Fruit fly (Drosophila melanogaster): ENCODE data around the gene Edc3.

Gene Edc3

DNA sequence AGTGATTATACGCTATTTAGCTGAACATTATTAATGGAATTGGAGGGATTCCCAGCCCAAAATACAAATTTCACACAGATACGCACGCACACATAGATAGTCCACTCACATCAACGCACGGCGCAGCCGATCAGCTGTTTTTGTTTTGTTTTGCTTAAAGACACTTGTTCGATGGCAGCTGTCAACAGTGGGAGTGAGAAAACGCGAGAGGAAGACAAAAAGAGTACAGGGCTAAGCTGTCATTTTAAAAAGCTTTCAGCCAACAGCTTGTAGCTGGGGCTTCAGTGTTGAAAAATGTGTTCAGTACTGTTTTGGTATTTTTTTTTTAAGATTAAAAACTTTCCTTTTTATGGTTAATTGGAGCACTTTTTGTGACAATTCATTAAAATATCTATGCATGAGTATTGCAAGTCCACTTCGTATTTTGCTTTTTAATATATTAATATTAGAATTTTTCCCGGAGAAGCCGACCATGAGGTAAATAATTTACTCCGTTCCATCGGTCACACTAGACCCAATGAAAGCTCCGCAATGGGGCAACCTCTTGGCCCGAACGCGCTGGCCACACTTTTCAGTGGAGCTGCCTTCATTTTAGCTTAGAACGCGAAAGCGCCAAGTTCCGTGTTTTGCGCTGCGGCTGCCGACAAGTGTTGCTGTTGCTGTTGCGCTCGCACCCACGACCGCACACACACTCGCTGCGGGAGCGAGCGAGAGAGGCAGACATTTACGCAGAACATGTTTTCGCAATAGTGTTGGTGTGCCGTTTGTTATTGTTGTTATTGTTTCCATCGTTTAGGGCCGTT lies 3.4 kb upstream of the Edc3 start (continued):
- TF ChIP-seq CG10267 (tag; optimal IDR thresholded peaks at IDR 0.05) (peak; percentile 75), Ada2b (GFP tag; IDR thresholded peaks at IDR 0.05) (peak; percentile 21; the same call in 1 of the 2 replicates), Ptx1 (GFP tag; IDR thresholded peaks at IDR 0.05) (0 out of 2 replicates have a peak, but pooled peaks have one; percentile 56), CG2712 (tag; optimal IDR thresholded peaks at IDR 0.05) (peak; percentile 51), HmgZ (tag; optimal IDR thresholded peaks at IDR 0.05) (peak; percentile 86), CG3995 (GFP tag; optimal IDR thresholded peaks at IDR 0.05) (no peak), CG4360 (GFP tag; IDR thresholded peaks at IDR 0.05) (peak; percentile 56), Side (GFP tag; optimal IDR thresholded peaks at IDR 0.05) (no peak), unc-4 (GFP tag; IDR thresholded peaks at IDR 0.05; ENCODE audit: partially characterized antibody) (0 out of 2 replicates have a peak, but pooled peaks have one; percentile 25), CG4854 (GFP tag; optimal IDR thresholded peaks at IDR 0.05) (no peak), chm (GFP tag; IDR thresholded peaks at IDR 0.05) (peak; percentile 68; the same call in 1 of the 2 replicates), Trl (optimal IDR thresholded peaks at IDR 0.05) (peak in 1 of 2 experiments; percentile 64), Trl (GFP tag; optimal IDR thresholded peaks at IDR 0.05) (peak; percentile 31), Neu2 (GFP tag; optimal IDR thresholded peaks at IDR 0.05; ENCODE audit: borderline replicate concordance) (no peak), vnd (GFP tag; IDR thresholded peaks at IDR 0.05; ENCODE audit: partially characterized antibody) (0 out of 3 replicates have a peak, but pooled peaks have one; percentile 11), CG6813 (GFP tag; optimal IDR thresholded peaks at IDR 0.05) (peak; percentile 69), amos (GFP tag; IDR thresholded peaks at IDR 0.05; ENCODE audit: partially characterized antibody) (peak; percentile 49; the same call in 1 of the 2 replicates), al (GFP tag; IDR thresholded peaks at IDR 0.05) (peak; percentile 10; the same call in 1 of the 2 replicates), CG7963 (GFP tag; IDR thresholded peaks at IDR 0.05; ENCODE audit: partially characterized antibody) (no peak), Hand (GFP tag; optimal IDR thresholded peaks at IDR 0.05) (peak; percentile 38), fu2 (GFP tag; optimal IDR thresholded peaks at IDR 0.05) (peak; percentile 30), ci (GFP tag; IDR thresholded peaks at IDR 0.05) (peak; percentile 53; the same call in 2 of the 3 replicates), CG7556 (GFP tag; optimal IDR thresholded peaks at IDR 0.05) (peak; percentile 42), CG15269 (tag; optimal IDR thresholded peaks at IDR 0.05) (peak; percentile 22), wek (GFP tag; optimal IDR thresholded peaks at IDR 0.05) (peak; percentile 43), CG3407 (GFP tag; optimal IDR thresholded peaks at IDR 0.05) (no peak), CG18599 (GFP tag; optimal IDR thresholded peaks at IDR 0.05) (peak; percentile 62), CG31224 (GFP tag; IDR thresholded peaks at IDR 0.05) (peak; percentile 45), sima (GFP tag; optimal IDR thresholded peaks at IDR 0.05) (no peak), Dbx (GFP tag; IDR thresholded peaks at IDR 0.05) (peak; percentile 45; the same call in 2 of the 3 replicates), C15 (GFP tag; IDR thresholded peaks at IDR 0.05) (no peak), CG18011 (GFP tag; optimal IDR thresholded peaks at IDR 0.05) (no peak), cato (GFP tag; optimal IDR thresholded peaks at IDR 0.05; ENCODE audit: borderline replicate concordance) (no peak), nau (GFP tag; optimal IDR thresholded peaks at IDR 0.05) (peak; percentile 17), CG10462 (GFP tag; optimal IDR thresholded peaks at IDR 0.05) (peak; percentile 2), CG16863 (GFP tag; optimal IDR thresholded peaks at IDR 0.05) (peak; percentile 37), CG12391 (tag; optimal IDR thresholded peaks at IDR 0.05) (peak; percentile 57), CG9797 (GFP tag; optimal IDR thresholded peaks at IDR 0.05) (peak; percentile 85), CG5245 (GFP tag; optimal IDR thresholded peaks at IDR 0.05) (no peak), CG13894 (tag; optimal IDR thresholded peaks at IDR 0.05) (peak; percentile 68), CG15479 (GFP tag; optimal IDR thresholded peaks at IDR 0.05) (peak; percentile 38), CG6683 (GFP tag; optimal IDR thresholded peaks at IDR 0.05) (peak; percentile 34), ems (GFP tag; optimal IDR thresholded peaks at IDR 0.05) (peak; percentile 58), Chrac-16 (GFP tag; optimal IDR thresholded peaks at IDR 0.05) (peak; percentile 41), inv (GFP tag; IDR thresholded peaks at IDR 0.05; ENCODE audit: partially characterized antibody) (peak; percentile 40; the same call in 1 of the 2 replicates), CG1832 (GFP tag; optimal IDR thresholded peaks at IDR 0.05) (peak; percentile 93), CG13296 (GFP tag; optimal IDR thresholded peaks at IDR 0.05) (peak; percentile 33)
